Fruit fly (Drosophila melanogaster): ENCODE measurements around the gene CG1637.

dm6 chrX:10823441-10823818 is 54.3 kb downstream of the CG1637 start:
- TF ChIP-seq CG14667 (GFP tag; IDR thresholded peaks at IDR 0.05) = no peak
- no peak for TF ChIP-seq Hsf (GFP tag; optimal IDR thresholded peaks at IDR 0.05)
- no peak for TF ChIP-seq CG5180 (GFP tag; optimal IDR thresholded peaks at IDR 0.05)
- no peak for TF ChIP-seq CG3838 (GFP tag; optimal IDR thresholded peaks at IDR 0.05)
- no peak for TF ChIP-seq CG13894 (tag; optimal IDR thresholded peaks at IDR 0.05)
- no peak for TF ChIP-seq CG15073 (GFP tag; optimal IDR thresholded peaks at IDR 0.05)
- no peak for TF ChIP-seq H15 (GFP tag; IDR thresholded peaks at IDR 0.05)
- no peak for TF ChIP-seq Xrp1 (GFP tag; IDR thresholded peaks at IDR 0.05)

Measured in whole organism, embryonic.